Fruit fly (Drosophila melanogaster) whole organism: ENCODE data around the gene CG14423.

ENCODE experiments used
- CG8478 ChIP-seq: fragments of >200 bp; optimal IDR thresholded peaks from 2 replicates; lab custom pipeline; 2018; ENCODE audit warnings: inconsistent platforms
- Dll ChIP-seq: fragments of >200 bp; optimal IDR thresholded peaks from 2 replicates; lab custom pipeline; 2017
- EcR ChIP-seq, 2 experiments: fragments of >200 bp; optimal IDR thresholded peaks; 2 replicates each; lab custom pipeline; 2017; ENCODE audit warnings: missing biosample characterization in 2 of 2, missing genetic modification characterization in 2 of 2, missing genetic modification reagents in 2 of 2
- pan ChIP-seq: fragments of >200 bp; optimal IDR thresholded peaks from 2 replicates; lab custom pipeline; 2017
- psq ChIP-seq: fragments of >200 bp; optimal IDR thresholded peaks from 2 replicates; lab custom pipeline; 2017
- usp ChIP-seq: fragments of >200 bp; optimal IDR thresholded peaks from 2 replicates; lab custom pipeline; 2017; ENCODE audit warnings: missing biosample characterization, missing genetic modification characterization, mixed read lengths

- TF ChIP-seq usp (GFP tag; lab: Kevin White, UChicago): no peak
- no peak for TF ChIP-seq Dll (lab: Kevin White, UChicago)
- TF ChIP-seq psq: no peak
- TF ChIP-seq EcR (GFP tag; optimal IDR thresholded peaks at IDR 0.05; lab: Kevin White, UChicago): no peak
- TF ChIP-seq CG8478 (lab: Kevin White, UChicago): no peak
- no peak for TF ChIP-seq pan (lab: Kevin White, UChicago)
Measured at dm6 chrX:2929496-2929895, 15.7 kb upstream of the CG14423 start, which contains the start of gene CG32793.
